Fruit fly (Drosophila melanogaster) whole organism, embryonic: ENCODE data around the gene CG13144.

ENCODE experiments used
- B-H1 ChIP-seq: fragments of 200-800 bp; sonication (Bioruptor generic); IDR thresholded peaks from 3 replicates; pipeline ENCODE4 v1.3.6; 2022; ENCODE audit warnings: missing biosample characterization, missing genetic modification characterization
- Bteb2 ChIP-seq: fragments of 200-800 bp; sonication (Bioruptor generic); optimal IDR thresholded peaks from 2 replicates; lab custom pipeline; 2016; ENCODE audit warnings: missing biosample characterization, missing genetic modification characterization
- C15 ChIP-seq: fragments of 200-800 bp; sonication (Bioruptor generic); IDR thresholded peaks from 3 replicates; pipeline ENCODE4 v1.3.6; 2022; ENCODE audit warnings: missing biosample characterization, missing genetic modification characterization
- CG10462 ChIP-seq: fragments of 200-800 bp; sonication (Bioruptor generic); optimal IDR thresholded peaks from 2 replicates; lab custom pipeline; 2016; ENCODE audit warnings: missing biosample characterization, missing genetic modification characterization
- CG10543 ChIP-seq: fragments of 200-800 bp; sonication (Bioruptor generic); optimal IDR thresholded peaks from 3 replicates; lab custom pipeline; 2017; ENCODE audit warnings: missing biosample characterization, mild to moderate bottlenecking, missing genetic modification characterization, moderate library complexity
- CG11398 ChIP-seq: fragments of 200-800 bp; sonication (Bioruptor generic); optimal IDR thresholded peaks from 2 replicates; lab custom pipeline; 2016; ENCODE audit warnings: missing biosample characterization, missing genetic modification characterization
- CG12659 ChIP-seq: fragments of 200-800 bp; sonication (Bioruptor generic); optimal IDR thresholded peaks from 3 replicates; lab custom pipeline; 2017; ENCODE audit warnings: mild to moderate bottlenecking, missing biosample characterization, missing genetic modification reagents, missing genetic modification characterization
- CG12744 ChIP-seq: fragments of 200-800 bp; sonication (Bioruptor generic); optimal IDR thresholded peaks from 2 replicates; lab custom pipeline; 2016; ENCODE audit warnings: missing biosample characterization, missing genetic modification characterization
- CG14014 ChIP-seq: fragments of 200-800 bp; sonication (Bioruptor generic); IDR thresholded peaks from 2 replicates; pipeline ENCODE4 v1.3.6; 2022; ENCODE audit warnings: missing biosample characterization, missing genetic modification characterization
- CG16815 ChIP-seq: fragments of 200-800 bp; sonication (Bioruptor generic); optimal IDR thresholded peaks from 3 replicates; lab custom pipeline; 2017; ENCODE audit warnings: missing biosample characterization, mild to moderate bottlenecking, missing genetic modification characterization
- CG17802 ChIP-seq: fragments of 200-800 bp; sonication (Bioruptor generic); optimal IDR thresholded peaks from 2 replicates; lab custom pipeline; 2018; ENCODE audit warnings: missing biosample characterization, mild to moderate bottlenecking, missing genetic modification characterization, moderate library complexity
- CG2120 ChIP-seq: fragments of 200-800 bp; sonication (Bioruptor generic); optimal IDR thresholded peaks from 3 replicates; lab custom pipeline; 2016; ENCODE audit warnings: missing biosample characterization, missing genetic modification characterization
- CG2875 ChIP-seq: fragments of 200-800 bp; sonication (Bioruptor generic); optimal IDR thresholded peaks from 2 replicates; lab custom pipeline; 2017; ENCODE audit warnings: missing biosample characterization, mild to moderate bottlenecking, missing genetic modification characterization, missing genetic modification reagents
- CG30431 ChIP-seq: fragments of 200-800 bp; sonication (Bioruptor generic); optimal IDR thresholded peaks from 2 replicates; lab custom pipeline; 2017; ENCODE audit warnings: missing biosample characterization, missing genetic modification characterization
- CG32772 ChIP-seq: fragments of 200-800 bp; sonication (Bioruptor generic); IDR thresholded peaks from 2 replicates; pipeline ENCODE4 v1.3.6; 2022; ENCODE audit warnings: missing biosample characterization, missing genetic modification characterization
- CG3281 ChIP-seq: fragments of 200-800 bp; sonication (Bioruptor generic); optimal IDR thresholded peaks from 3 replicates; lab custom pipeline; 2017; ENCODE audit warnings: missing biosample characterization, mild to moderate bottlenecking, missing genetic modification characterization
- CG33213 ChIP-seq: fragments of 200-800 bp; sonication (Bioruptor generic); optimal IDR thresholded peaks from 3 replicates; lab custom pipeline; 2016; ENCODE audit warnings: missing biosample characterization, missing genetic modification characterization
- CG6791 ChIP-seq: fragments of 200-800 bp; sonication (Bioruptor generic); IDR thresholded peaks from 3 replicates; pipeline ENCODE4 v1.3.6; 2022; ENCODE audit warnings: missing biosample characterization, missing genetic modification characterization; ENCODE audit not compliant: partially characterized antibody
- CG9215 ChIP-seq: fragments of 200-800 bp; sonication (Bioruptor generic); IDR thresholded peaks from 2 replicates; pipeline ENCODE4 v1.3.6; 2022; ENCODE audit warnings: missing biosample characterization, missing genetic modification characterization
- D19A ChIP-seq: fragments of 200-800 bp; optimal IDR thresholded peaks from 3 replicates; lab custom pipeline; 2019; ENCODE audit warnings: missing biosample characterization, mild to moderate bottlenecking, missing genetic modification characterization, moderate library complexity
- Dad ChIP-seq: fragments of 200-800 bp; sonication (Bioruptor generic); optimal IDR thresholded peaks from 3 replicates; lab custom pipeline; 2016; ENCODE audit warnings: missing biosample characterization, missing genetic modification characterization
- Dfd ChIP-seq, 2 experiments: fragments of >200 bp; optimal IDR thresholded peaks; 2 replicates each; lab custom pipeline; 2017; ENCODE audit warnings: missing biosample characterization in 2 of 2, missing genetic modification characterization in 2 of 2
- E2f1 ChIP-seq: fragments of 200-800 bp; sonication (Bioruptor generic); IDR thresholded peaks from 2 replicates; pipeline ENCODE4 v1.3.6; 2022; ENCODE audit warnings: missing biosample characterization, missing genetic modification characterization
- Gsc ChIP-seq: fragments of 200-800 bp; sonication (Bioruptor generic); IDR thresholded peaks from 2 replicates; pipeline ENCODE4 v1.3.6; 2022; ENCODE audit warnings: missing biosample characterization, missing genetic modification characterization
- H15 ChIP-seq: fragments of 200-800 bp; sonication (Bioruptor generic); IDR thresholded peaks from 3 replicates; pipeline ENCODE4 v1.3.6; 2022; ENCODE audit warnings: missing biosample characterization, missing genetic modification characterization
- Hr3 ChIP-seq: fragments of 200-800 bp; sonication (Bioruptor generic); optimal IDR thresholded peaks from 3 replicates; lab custom pipeline; 2016; ENCODE audit warnings: missing biosample characterization, missing genetic modification characterization
- Nf-YB ChIP-seq: fragments of 200-800 bp; sonication (Bioruptor generic); optimal IDR thresholded peaks from 3 replicates; lab custom pipeline; 2019; ENCODE audit warnings: missing biosample characterization, mild to moderate bottlenecking, missing genetic modification characterization, moderate library complexity
- Side ChIP-seq: fragments of 200-800 bp; sonication (Bioruptor generic); optimal IDR thresholded peaks from 2 replicates; lab custom pipeline; 2016; ENCODE audit warnings: missing biosample characterization, missing genetic modification characterization
- Sin3A ChIP-seq: fragments of >200 bp; optimal IDR thresholded peaks from 2 replicates; lab custom pipeline; 2018
- Six4 ChIP-seq: fragments of 200-800 bp; sonication (Bioruptor generic); optimal IDR thresholded peaks from 2 replicates; lab custom pipeline; 2016; ENCODE audit warnings: missing biosample characterization, missing genetic modification characterization
- Sox100B ChIP-seq: fragments of 200-800 bp; sonication (Bioruptor generic); optimal IDR thresholded peaks from 3 replicates; lab custom pipeline; 2018; ENCODE audit warnings: missing biosample characterization, mild to moderate bottlenecking, missing genetic modification characterization
- Taf1 ChIP-seq: fragments of 200-800 bp; sonication (Bioruptor generic); IDR thresholded peaks from 2 replicates; pipeline ENCODE4 v1.3.6; 2022; ENCODE audit warnings: missing biosample characterization, missing genetic modification characterization
- ac ChIP-seq: fragments of 200-800 bp; sonication (Bioruptor generic); optimal IDR thresholded peaks from 3 replicates; lab custom pipeline; 2017; ENCODE audit warnings: missing biosample characterization, mild to moderate bottlenecking, missing genetic modification characterization
- az2 ChIP-seq: fragments of 200-800 bp; sonication (Bioruptor generic); optimal IDR thresholded peaks from 3 replicates; lab custom pipeline; 2016; ENCODE audit warnings: missing biosample characterization, missing genetic modification characterization
- bsh ChIP-seq, 2 experiments: fragments of 200-800 bp; sonication (Bioruptor generic); optimal IDR thresholded peaks; 2 replicates each; lab custom pipeline; 2017 to 2018; ENCODE audit warnings: mild to moderate bottlenecking in 2 of 2, missing biosample characterization in 2 of 2, missing genetic modification characterization in 2 of 2, moderate library complexity in 1 of 2
- chif ChIP-seq, 2 experiments: fragments of 200-800 bp; sonication (Bioruptor generic); optimal IDR thresholded peaks; 3 replicates each; lab custom pipeline; 2016; ENCODE audit warnings: missing biosample characterization in 2 of 2, missing genetic modification characterization in 2 of 2
- ci ChIP-seq: fragments of 200-800 bp; sonication (Bioruptor generic); IDR thresholded peaks from 3 replicates; pipeline ENCODE4 v1.3.6; 2022; ENCODE audit warnings: missing biosample characterization, missing genetic modification characterization
- danr ChIP-seq: fragments of 200-800 bp; sonication (Bioruptor generic); IDR thresholded peaks from 2 replicates; pipeline ENCODE4 v1.3.6; 2022; ENCODE audit warnings: missing biosample characterization, missing genetic modification characterization
- dm ChIP-seq: fragments of 200-800 bp; sonication (Bioruptor generic); optimal IDR thresholded peaks from 3 replicates; lab custom pipeline; 2016; ENCODE audit warnings: missing biosample characterization, missing genetic modification characterization
- dmrt99B ChIP-seq: fragments of 200-800 bp; sonication (Bioruptor generic); optimal IDR thresholded peaks from 2 replicates; lab custom pipeline; 2018; ENCODE audit warnings: missing biosample characterization, mild to moderate bottlenecking, missing genetic modification characterization, moderate library complexity
- fd96Cb ChIP-seq: fragments of 200-800 bp; sonication (Bioruptor generic); optimal IDR thresholded peaks from 2 replicates; lab custom pipeline; 2018; ENCODE audit warnings: missing biosample characterization, mild to moderate bottlenecking, missing genetic modification characterization, moderate library complexity
- h ChIP-seq: fragments of >200 bp; optimal IDR thresholded peaks from 2 replicates; lab custom pipeline; 2017
- hth ChIP-seq: fragments of >200 bp; optimal IDR thresholded peaks from 2 replicates; lab custom pipeline; 2017; ENCODE audit warnings: inconsistent platforms
- mam ChIP-seq: fragments of 200-800 bp; sonication (Bioruptor generic); optimal IDR thresholded peaks from 3 replicates; lab custom pipeline; 2016; ENCODE audit warnings: missing biosample characterization, missing genetic modification characterization
- nmo ChIP-seq: fragments of 200-800 bp; sonication (Bioruptor generic); optimal IDR thresholded peaks from 2 replicates; lab custom pipeline; 2018; ENCODE audit warnings: missing biosample characterization, mild to moderate bottlenecking, missing genetic modification characterization, moderate library complexity
- sr ChIP-seq: fragments of 200-800 bp; sonication (Bioruptor generic); IDR thresholded peaks from 3 replicates; pipeline ENCODE4 v1.3.6; 2022; ENCODE audit warnings: missing biosample characterization, missing genetic modification characterization
- tio ChIP-seq: fragments of 200-800 bp; sonication (Bioruptor generic); optimal IDR thresholded peaks from 2 replicates; lab custom pipeline; 2017; ENCODE audit warnings: missing biosample characterization, missing genetic modification characterization, inconsistent platforms
- tna ChIP-seq: fragments of 200-800 bp; sonication (Bioruptor generic); IDR thresholded peaks from 2 replicates; pipeline ENCODE4 v1.3.6; 2022; ENCODE audit warnings: missing biosample characterization, missing genetic modification characterization; ENCODE audit not compliant: partially characterized antibody
- ttk ChIP-seq: fragments of 200-800 bp; sonication (Bioruptor generic); IDR thresholded peaks from 2 replicates; pipeline ENCODE4 v2.1.2; 2022; ENCODE audit warnings: missing biosample characterization, missing genetic modification characterization
- usp ChIP-seq: fragments of >200 bp; optimal IDR thresholded peaks from 2 replicates; lab custom pipeline; 2017; ENCODE audit warnings: missing biosample characterization, missing genetic modification characterization
- wor ChIP-seq: fragments of 200-800 bp; sonication (Bioruptor generic); IDR thresholded peaks from 2 replicates; pipeline ENCODE4 v1.3.6; 2022; ENCODE audit warnings: missing biosample characterization, missing genetic modification characterization

Gene CG13144

DNA sequence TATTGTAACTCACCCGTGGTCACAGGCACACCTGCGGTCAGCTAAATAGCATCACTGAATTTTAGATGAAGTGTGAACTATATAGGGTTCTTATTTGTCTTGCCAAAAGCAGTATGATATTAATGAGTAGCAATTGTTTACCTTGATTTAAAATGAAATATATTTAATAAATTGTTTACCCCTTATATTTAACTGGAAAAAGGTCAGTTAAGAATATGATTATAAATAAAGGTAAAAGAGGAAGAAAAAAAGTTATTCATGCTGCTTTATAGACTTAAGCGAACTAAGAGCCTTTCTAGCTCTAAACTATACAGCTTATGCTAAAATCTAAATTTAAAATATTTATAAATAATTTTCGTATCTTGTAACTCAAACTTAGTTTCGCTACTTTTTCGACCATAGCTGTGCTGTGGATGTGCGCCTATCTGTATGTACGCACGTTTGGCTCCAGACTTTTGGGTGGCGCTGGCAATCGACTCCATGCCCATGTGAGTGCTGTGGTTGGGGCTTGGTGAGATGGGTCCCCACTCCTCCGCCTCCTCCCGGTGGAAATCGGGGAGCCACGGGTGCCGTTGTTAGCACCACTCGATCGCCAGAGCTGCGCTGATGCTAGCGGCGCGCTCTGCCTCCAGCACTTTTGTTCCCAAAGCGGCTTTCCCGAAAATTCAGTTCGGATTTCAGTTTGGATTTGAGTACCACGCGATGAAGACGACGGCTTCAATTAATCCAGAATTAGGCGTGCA, 49.0 kb downstream of the CG13144 start, which contains the start of gene loh (continued):
- TF ChIP-seq usp (GFP tag; lab: Kevin White, UChicago) (no peak), Sox100B (GFP tag; lab: Kevin White, UChicago) (peak; percentile 85), B-H1 (GFP tag; lab: Robert Waterston, UW) (no peak), Six4 (peak; percentile 56), dmrt99B (tag; lab: Kevin White, UChicago) (peak; percentile 64), mam (GFP tag; lab: Kevin White, UChicago) (no peak), tio (GFP tag; lab: Kevin White, UChicago) (peak; percentile 55), E2f1 (peak; percentile 17; the same call in 1 of the 2 replicates), CG2120 (GFP tag; lab: Kevin White, UChicago) (peak; percentile 6), ci (peak; percentile 65; the same call in 2 of the 3 replicates), CG32772 (GFP tag; lab: Robert Waterston, UW) (no peak; the same call in 1 of the 2 replicates), Gsc (GFP tag; lab: Robert Waterston, UW) (no peak), fd96Cb (tag; lab: Kevin White, UChicago) (peak; percentile 71), CG33213 (GFP tag; lab: Kevin White, UChicago) (no peak), chif (GFP tag; optimal IDR thresholded peaks at IDR 0.05; lab: Kevin White, UChicago) (no peak), CG9215 (GFP tag; lab: Robert Waterston, UW) (no peak), ac (GFP tag; lab: Kevin White, UChicago) (no peak), CG16815 (GFP tag; lab: Kevin White, UChicago) (peak; percentile 30), wor (GFP tag; lab: Robert Waterston, UW) (no peak), CG11398 (no peak), C15 (GFP tag; lab: Robert Waterston, UW) (no peak), az2 (GFP tag; lab: Kevin White, UChicago) (peak; percentile 45), CG12659 (peak; percentile 63), Dfd (GFP tag; optimal IDR thresholded peaks at IDR 0.05; lab: Kevin White, UChicago) (no peak), CG6791 (GFP tag; lab: Robert Waterston, UW) (no peak), Side (GFP tag; lab: Kevin White, UChicago) (no peak), CG10462 (GFP tag; lab: Kevin White, UChicago) (no peak), sr (GFP tag; lab: Robert Waterston, UW) (no peak), CG14014 (no peak), nmo (GFP tag; lab: Kevin White, UChicago) (peak; percentile 81), D19A (tag; lab: Kevin White, UChicago) (peak; percentile 74), Sin3A (no peak), bsh (GFP tag; optimal IDR thresholded peaks at IDR 0.05; lab: Kevin White, UChicago) (peak in 1 of 2 experiments; percentile 63), CG3281 (GFP tag; lab: Kevin White, UChicago) (peak; percentile 50), Bteb2 (GFP tag; lab: Kevin White, UChicago) (no peak), Hr3 (GFP tag; lab: Kevin White, UChicago) (peak; percentile 53), CG10543 (GFP tag; lab: Kevin White, UChicago) (peak; percentile 64), CG30431 (GFP tag; lab: Kevin White, UChicago) (no peak), tna (GFP tag; lab: Robert Waterston, UW) (no peak), Dad (GFP tag; lab: Kevin White, UChicago) (no peak), hth (lab: Kevin White, UChicago) (no peak), danr (GFP tag; lab: Robert Waterston, UW) (peak; percentile 36; the same call in 1 of the 2 replicates), dm (GFP tag; lab: Kevin White, UChicago) (no peak), ttk (GFP tag; lab: Robert Waterston, UW) (0 out of 2 replicates have a peak, but pooled peaks have one; percentile 38), CG12744 (GFP tag; lab: Kevin White, UChicago) (no peak), h (lab: Kevin White, UChicago) (no peak), Taf1 (GFP tag; lab: Robert Waterston, UW) (0 out of 2 replicates have a peak, but pooled peaks have one; percentile 26), H15 (GFP tag; lab: Robert Waterston, UW) (no peak), Nf-YB (GFP tag; lab: Kevin White, UChicago) (peak; percentile 49), CG2875 (GFP tag; lab: Kevin White, UChicago) (no peak), CG17802 (tag; lab: Kevin White, UChicago) (no peak)
